Worm (Caenorhabditis elegans): ENCODE data around the gene orai-1.

DNA sequence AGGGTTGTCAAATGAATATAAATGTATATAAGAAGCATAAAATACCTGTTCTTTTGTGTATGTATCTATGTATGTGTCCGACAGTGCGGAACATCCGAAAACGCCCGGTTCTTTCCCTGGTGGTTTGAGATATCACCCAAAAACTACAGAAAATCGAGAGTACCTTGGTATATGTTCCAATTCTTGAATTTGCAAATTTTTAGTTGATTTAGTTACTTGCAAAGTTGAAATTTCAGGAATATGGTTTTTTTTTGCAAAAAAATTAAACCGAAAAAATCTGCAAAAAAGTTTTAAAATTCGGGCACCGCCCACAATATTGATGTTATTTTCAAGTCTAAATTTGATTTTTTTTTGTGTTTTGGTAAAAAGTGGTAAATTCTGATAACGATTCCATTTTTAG, 29.1 kb upstream of the orai-1 start, which contains the start of gene T19C3.2:
- no peak for TF ChIP-seq ztf-23 (GFP tag; IDR thresholded peaks at IDR 0.05)
- TF ChIP-seq ztf-29 (GFP tag; IDR thresholded peaks at IDR 0.05), result no peak
- no peak for TF ChIP-seq cog-1 (tag; optimal IDR thresholded peaks at IDR 0.05)
- no peak for TF ChIP-seq T22C8.4 (GFP tag; IDR thresholded peaks at IDR 0.05)
- TF ChIP-seq flt-1 (GFP tag; IDR thresholded peaks at IDR 0.05), result no peak
